Fruit fly (Drosophila melanogaster) whole organism, prepupa: ENCODE measurements around the gene CG7201.

Experiments used
- CG10631 ChIP-seq: fragments of 200-800 bp; sonication (Bioruptor generic); optimal IDR thresholded peaks from 2 replicates; lab custom pipeline; 2016; ENCODE audit warnings: missing biosample characterization, missing genetic modification characterization
- CG11294 ChIP-seq: fragments of 200-800 bp; sonication (Bioruptor generic); IDR thresholded peaks from 2 replicates; pipeline ENCODE4 v1.3.6; 2022; ENCODE audit warnings: missing biosample characterization, missing genetic modification characterization
- CG15336 ChIP-seq: fragments of 200-800 bp; sonication (Bioruptor generic); IDR thresholded peaks from 2 replicates; pipeline ENCODE4 v1.3.6; 2022; ENCODE audit warnings: missing biosample characterization, missing genetic modification characterization
- CG16779 ChIP-seq: fragments of 200-800 bp; sonication (Bioruptor generic); optimal IDR thresholded peaks from 3 replicates; lab custom pipeline; 2017; ENCODE audit warnings: missing biosample characterization, mild to moderate bottlenecking, missing genetic modification characterization
- CG3032 ChIP-seq: fragments of 200-800 bp; optimal IDR thresholded peaks from 2 replicates; lab custom pipeline; 2019; ENCODE audit warnings: missing biosample characterization, mild to moderate bottlenecking, missing genetic modification characterization, moderate library complexity
- CG31627 ChIP-seq: fragments of 200-800 bp; sonication (Bioruptor generic); optimal IDR thresholded peaks from 3 replicates; lab custom pipeline; 2016; ENCODE audit warnings: missing biosample characterization, missing genetic modification characterization
- CG32006 ChIP-seq: fragments of 200-800 bp; sonication (Bioruptor generic); optimal IDR thresholded peaks from 3 replicates; lab custom pipeline; 2017; ENCODE audit warnings: missing biosample characterization, mild to moderate bottlenecking, missing genetic modification characterization
- CG3919 ChIP-seq: fragments of 200-800 bp; sonication (Bioruptor generic); optimal IDR thresholded peaks from 3 replicates; lab custom pipeline; 2016; ENCODE audit warnings: missing biosample characterization, missing genetic modification characterization
- CG4318 ChIP-seq: fragments of 200-800 bp; sonication (Bioruptor generic); optimal IDR thresholded peaks from 3 replicates; lab custom pipeline; 2017; ENCODE audit warnings: missing biosample characterization, mild to moderate bottlenecking, missing genetic modification characterization
- CG6163 ChIP-seq: fragments of 200-800 bp; sonication (Bioruptor generic); IDR thresholded peaks from 3 replicates; pipeline ENCODE4 v1.3.6; 2022; ENCODE audit warnings: missing biosample characterization, missing genetic modification characterization
- CG6276 ChIP-seq: fragments of 200-800 bp; sonication (Bioruptor generic); optimal IDR thresholded peaks from 2 replicates; lab custom pipeline; 2017; ENCODE audit warnings: missing biosample characterization, mild to moderate bottlenecking, missing genetic modification characterization
- CG6792 ChIP-seq: fragments of 200-800 bp; sonication (Bioruptor generic); optimal IDR thresholded peaks from 3 replicates; lab custom pipeline; 2016; ENCODE audit warnings: missing biosample characterization, missing genetic modification characterization
- CG7368 ChIP-seq: fragments of 200-800 bp; sonication (Bioruptor generic); optimal IDR thresholded peaks from 3 replicates; lab custom pipeline; 2016; ENCODE audit warnings: missing biosample characterization, missing genetic modification characterization
- CG8119 ChIP-seq: fragments of 200-800 bp; sonication (Bioruptor generic); IDR thresholded peaks from 3 replicates; pipeline ENCODE4 v1.3.6; 2022; ENCODE audit warnings: missing biosample characterization, missing genetic modification characterization
- CG8319 ChIP-seq: fragments of 200-800 bp; sonication (Bioruptor generic); optimal IDR thresholded peaks from 3 replicates; lab custom pipeline; 2016; ENCODE audit warnings: missing biosample characterization, missing genetic modification characterization
- Eip75B ChIP-seq: fragments of 200-800 bp; sonication (Bioruptor generic); optimal IDR thresholded peaks from 3 replicates; lab custom pipeline; 2016; ENCODE audit warnings: missing biosample characterization, missing genetic modification characterization
- Eip78C ChIP-seq: fragments of 200-800 bp; sonication (Bioruptor generic); peaks from one replicate; lab custom pipeline; 2016; ENCODE audit warnings: missing biosample characterization, missing genetic modification characterization
- Eip93F ChIP-seq: fragments of 200-800 bp; sonication (Bioruptor generic); optimal IDR thresholded peaks from 2 replicates; lab custom pipeline; 2016; ENCODE audit warnings: missing biosample characterization, mild to moderate bottlenecking, missing genetic modification characterization
- Ets21C ChIP-seq: fragments of 200-800 bp; sonication (Bioruptor generic); optimal IDR thresholded peaks from 3 replicates; lab custom pipeline; 2016; ENCODE audit warnings: missing biosample characterization, missing genetic modification characterization
- Ets96B ChIP-seq: fragments of 200-800 bp; optimal IDR thresholded peaks from 2 replicates; lab custom pipeline; 2019; ENCODE audit warnings: missing biosample characterization, mild to moderate bottlenecking, missing genetic modification characterization, moderate library complexity
- Gug ChIP-seq: fragments of 200-800 bp; sonication (Bioruptor generic); IDR thresholded peaks from 2 replicates; pipeline ENCODE4 v1.3.6; 2022; ENCODE audit warnings: missing biosample characterization, missing genetic modification characterization
- Hr4 ChIP-seq: fragments of 200-800 bp; sonication (Bioruptor generic); optimal IDR thresholded peaks from 3 replicates; lab custom pipeline; 2016; ENCODE audit warnings: missing biosample characterization, missing genetic modification characterization
- Lpt ChIP-seq: fragments of 200-800 bp; sonication (Bioruptor generic); optimal IDR thresholded peaks from 3 replicates; lab custom pipeline; 2016; ENCODE audit warnings: missing biosample characterization, missing genetic modification characterization
- OdsH ChIP-seq: fragments of 200-800 bp; sonication (Bioruptor generic); optimal IDR thresholded peaks from 3 replicates; lab custom pipeline; 2016; ENCODE audit warnings: missing biosample characterization, missing genetic modification characterization
- Sox14 ChIP-seq: fragments of 200-800 bp; sonication (Bioruptor generic); optimal IDR thresholded peaks from 3 replicates; lab custom pipeline; 2016; ENCODE audit warnings: missing biosample characterization, missing genetic modification characterization
- achi ChIP-seq: fragments of 200-800 bp; sonication (Bioruptor generic); optimal IDR thresholded peaks from 3 replicates; lab custom pipeline; 2016; ENCODE audit warnings: missing biosample characterization, missing genetic modification characterization
- acj6 ChIP-seq: fragments of 200-800 bp; sonication (Bioruptor generic); optimal IDR thresholded peaks from 3 replicates; lab custom pipeline; 2016; ENCODE audit warnings: missing biosample characterization, missing genetic modification characterization
- cyc ChIP-seq: fragments of 200-800 bp; sonication (Bioruptor generic); optimal IDR thresholded peaks from 3 replicates; lab custom pipeline; 2016; ENCODE audit warnings: missing biosample characterization, missing genetic modification characterization
- dac ChIP-seq: fragments of 200-800 bp; sonication (Bioruptor generic); optimal IDR thresholded peaks from 2 replicates; lab custom pipeline; 2017; ENCODE audit warnings: missing biosample characterization, mild to moderate bottlenecking, missing genetic modification characterization
- eg ChIP-seq: fragments of 200-800 bp; sonication (Bioruptor generic); IDR thresholded peaks from 3 replicates; pipeline ENCODE4 v1.3.6; 2022; ENCODE audit warnings: missing biosample characterization, missing genetic modification characterization
- esn ChIP-seq: fragments of 200-800 bp; sonication (Bioruptor generic); optimal IDR thresholded peaks from 2 replicates; lab custom pipeline; 2016; ENCODE audit warnings: missing biosample characterization, mild to moderate bottlenecking, missing genetic modification characterization, moderate library complexity
- fd59A ChIP-seq: fragments of 200-800 bp; sonication (Bioruptor generic); optimal IDR thresholded peaks from 2 replicates; lab custom pipeline; 2017; ENCODE audit warnings: missing biosample characterization, mild to moderate bottlenecking, missing genetic modification characterization, missing genetic modification reagents
- fkh ChIP-seq: fragments of 200-800 bp; sonication (Bioruptor generic); optimal IDR thresholded peaks from 3 replicates; lab custom pipeline; 2017; ENCODE audit warnings: missing biosample characterization, mild to moderate bottlenecking, missing genetic modification characterization, moderate library complexity
- lz ChIP-seq: fragments of 200-800 bp; sonication (Bioruptor generic); optimal IDR thresholded peaks from 3 replicates; lab custom pipeline; 2016; ENCODE audit warnings: missing biosample characterization, missing genetic modification characterization
- net ChIP-seq: fragments of 200-800 bp; sonication (Bioruptor generic); optimal IDR thresholded peaks from 3 replicates; lab custom pipeline; 2016; ENCODE audit warnings: missing biosample characterization, missing genetic modification characterization
- pdm3 ChIP-seq: fragments of 200-800 bp; sonication (Bioruptor generic); optimal IDR thresholded peaks from 3 replicates; lab custom pipeline; 2016; ENCODE audit warnings: missing biosample characterization, missing genetic modification characterization
- salr ChIP-seq, 2 experiments: fragments of 200-800 bp; sonication (Bioruptor generic); optimal IDR thresholded peaks; 3 replicates each; lab custom pipeline; 2016 to 2018; ENCODE audit warnings: missing biosample characterization in 2 of 2, missing genetic modification characterization in 2 of 2, mild to moderate bottlenecking in 1 of 2
- ss ChIP-seq, 2 experiments: fragments of 200-800 bp; sonication (Bioruptor generic); optimal IDR thresholded peaks; 2 replicates in 1 of 2; 3 replicates in 1 of 2; lab custom pipeline; 2017 to 2018; ENCODE audit warnings: mild to moderate bottlenecking in 2 of 2, missing biosample characterization in 2 of 2, missing genetic modification characterization in 2 of 2, moderate library complexity in 1 of 2
- svp ChIP-seq: fragments of 200-800 bp; sonication (Bioruptor generic); peaks from one replicate; lab custom pipeline; 2016; ENCODE audit warnings: missing biosample characterization, missing genetic modification characterization
- topi ChIP-seq: fragments of 200-800 bp; sonication (Bioruptor generic); optimal IDR thresholded peaks from 3 replicates; lab custom pipeline; 2016; ENCODE audit warnings: missing biosample characterization, missing genetic modification characterization
- vri ChIP-seq: fragments of 200-800 bp; sonication (Bioruptor generic); optimal IDR thresholded peaks from 3 replicates; lab custom pipeline; 2016; ENCODE audit warnings: missing biosample characterization, mild to moderate bottlenecking, missing genetic modification characterization

Gene CG7201

DNA sequence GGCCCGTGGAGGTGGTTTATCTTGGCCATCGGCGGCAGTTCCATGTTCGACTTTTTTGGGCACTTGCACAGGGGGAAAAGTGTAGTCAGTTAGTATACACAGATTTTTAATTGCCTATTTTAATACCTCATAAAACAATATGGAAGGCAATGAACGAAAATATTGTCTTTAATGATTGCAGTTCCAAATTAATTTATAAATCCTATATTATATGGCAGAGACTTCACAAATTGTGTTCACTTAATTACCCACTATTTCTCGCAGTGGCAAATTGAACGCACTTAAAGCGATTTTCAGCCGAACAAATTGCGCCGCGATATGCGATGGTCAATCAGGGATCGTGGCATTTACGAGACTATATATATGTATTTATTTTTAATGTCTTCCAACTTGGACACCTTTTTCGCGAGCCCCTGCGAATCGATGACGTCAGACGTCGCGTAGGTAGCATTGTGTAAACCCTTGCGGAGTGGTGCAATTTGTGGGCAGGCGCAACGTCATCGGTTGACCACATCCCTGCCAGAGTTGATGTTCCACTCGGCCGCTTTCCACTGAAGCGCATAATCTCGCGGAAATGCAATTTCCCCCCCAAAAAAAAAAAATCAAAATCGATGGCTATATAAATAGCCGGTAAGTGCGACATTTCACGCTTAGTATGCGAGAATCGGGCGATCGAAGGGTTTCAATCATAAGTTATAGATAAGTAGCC is 25.1 kb upstream of the CG7201 start, which contains the start of gene CG13670 (continued):
- TF ChIP-seq ss (GFP tag; optimal IDR thresholded peaks at IDR 0.05; lab: Kevin White, UChicago) (no peak), CG8119 (peak; percentile 56; the same call in 1 of the 3 replicates), eg (GFP tag; lab: Robert Waterston, UW) (peak; percentile 64), dac (GFP tag; lab: Kevin White, UChicago) (no peak), CG32006 (GFP tag; lab: Kevin White, UChicago) (peak; percentile 36), CG3032 (tag; lab: Kevin White, UChicago) (no peak), fkh (GFP tag; lab: Kevin White, UChicago) (no peak), CG7368 (peak; percentile 34), cyc (GFP tag; lab: Kevin White, UChicago) (peak; percentile 18), CG6792 (GFP tag; lab: Kevin White, UChicago) (peak; percentile 14), CG8319 (GFP tag; lab: Kevin White, UChicago) (no peak), Lpt (GFP tag; lab: Kevin White, UChicago) (no peak), CG6276 (GFP tag; lab: Kevin White, UChicago) (peak; percentile 46), achi (peak; percentile 29), vri (no peak), esn (no peak)

DNA sequence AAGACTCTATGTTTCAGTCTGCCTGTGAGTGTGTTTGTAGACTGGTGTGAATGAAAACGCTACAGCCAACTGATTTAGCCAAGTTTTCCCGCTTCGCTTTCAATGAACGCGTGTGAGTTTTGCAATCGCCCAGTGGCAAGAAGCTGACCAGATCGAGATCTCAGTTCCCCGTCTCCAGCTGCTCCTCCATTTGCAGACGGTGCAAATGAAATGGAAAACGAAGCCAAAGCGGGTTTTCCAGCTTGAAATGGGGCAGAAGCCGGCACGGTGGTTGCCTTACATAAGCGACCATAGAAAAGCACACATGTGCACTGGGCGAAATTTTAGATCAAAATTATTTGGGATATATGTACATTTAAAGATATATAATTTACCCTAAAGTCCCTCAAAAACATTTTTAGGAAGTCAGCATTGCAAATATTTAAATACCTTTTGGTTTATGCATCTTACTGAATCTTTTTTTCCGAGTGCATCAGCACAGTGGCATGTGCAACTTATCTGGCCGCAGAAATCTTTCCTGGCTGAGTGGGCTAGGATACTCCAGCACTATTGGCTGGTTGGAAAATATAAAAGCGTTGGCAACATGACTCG is 23.9 kb upstream of the CG7201 start, which contains the start of gene CG43059:
TSS of gene CG43059 (minus strand) at position 51 of the 591 bp plus-strand sequence.
- TF ChIP-seq Ets96B, result no peak
- TF ChIP-seq CG6163 (GFP tag; lab: Robert Waterston, UW), result peak; percentile 87
- peak; percentile 65 for TF ChIP-seq CG4318 (GFP tag; lab: Kevin White, UChicago)
- TF ChIP-seq topi (GFP tag; lab: Kevin White, UChicago), result no peak
- peak; percentile 30 for TF ChIP-seq svp (GFP tag; lab: Kevin White, UChicago)
- peak; percentile 64 for TF ChIP-seq achi
- TF ChIP-seq lz, result no peak
- peak; percentile 68 for TF ChIP-seq Eip78C
- no peak for TF ChIP-seq Eip93F (GFP tag; lab: Kevin White, UChicago)
- peak; percentile 32 for TF ChIP-seq Eip75B (GFP tag; lab: Kevin White, UChicago)
- TF ChIP-seq OdsH (GFP tag; lab: Kevin White, UChicago), result peak; percentile 50
- peak; percentile 45 for TF ChIP-seq net (GFP tag; lab: Kevin White, UChicago)
- peak; percentile 38 for TF ChIP-seq acj6 (GFP tag; lab: Kevin White, UChicago)
- peak; percentile 82 for TF ChIP-seq Hr4
- peak; percentile 92 for TF ChIP-seq CG8119
- peak; percentile 11 for TF ChIP-seq CG16779
- TF ChIP-seq Lpt (GFP tag; lab: Kevin White, UChicago), result peak; percentile 71
- TF ChIP-seq CG15336 (GFP tag; lab: Robert Waterston, UW), result peak; percentile 94
- peak; percentile 52 for TF ChIP-seq CG10631 (GFP tag; lab: Kevin White, UChicago)
- peak; percentile 78 for TF ChIP-seq Gug (GFP tag; lab: Robert Waterston, UW)
- peak; percentile 27 for TF ChIP-seq Sox14 (GFP tag; lab: Kevin White, UChicago)
- TF ChIP-seq eg (GFP tag; lab: Robert Waterston, UW), result peak; percentile 93
- no peak for TF ChIP-seq CG6792 (GFP tag; lab: Kevin White, UChicago)
- peak in 1 of 2 experiments; percentile 34 for TF ChIP-seq salr (GFP tag; optimal IDR thresholded peaks at IDR 0.05; lab: Kevin White, UChicago)
- TF ChIP-seq CG3919 (GFP tag; lab: Kevin White, UChicago), result peak; percentile 36
- peak; percentile 54 for TF ChIP-seq dac (GFP tag; lab: Kevin White, UChicago)
- peak; percentile 78 for TF ChIP-seq CG11294 (GFP tag; lab: Robert Waterston, UW)
- TF ChIP-seq Ets21C, result no peak
- no peak for TF ChIP-seq fd59A (GFP tag; lab: Kevin White, UChicago)
- TF ChIP-seq CG32006 (GFP tag; lab: Kevin White, UChicago), result peak; percentile 88
- TF ChIP-seq ss (GFP tag; optimal IDR thresholded peaks at IDR 0.05; lab: Kevin White, UChicago), result no peak
- TF ChIP-seq CG31627 (GFP tag; lab: Kevin White, UChicago), result no peak
- peak; percentile 91 for TF ChIP-seq CG6276 (GFP tag; lab: Kevin White, UChicago)
- peak; percentile 52 for TF ChIP-seq pdm3 (GFP tag; lab: Kevin White, UChicago)
